Fruit fly (Drosophila melanogaster) S2 (cell line): Measurements from ENCODE around the gene vito.

ENCODE experiments used
- CG8478 ChIP-seq: fragments of >200 bp; optimal IDR thresholded peaks from 2 replicates; lab custom pipeline; 2018
- CTCF ChIP-seq, 2 experiments: fragments of >200 bp; optimal IDR thresholded peaks; 2 replicates each; lab custom pipeline; 2018

vito gene

DNA sequence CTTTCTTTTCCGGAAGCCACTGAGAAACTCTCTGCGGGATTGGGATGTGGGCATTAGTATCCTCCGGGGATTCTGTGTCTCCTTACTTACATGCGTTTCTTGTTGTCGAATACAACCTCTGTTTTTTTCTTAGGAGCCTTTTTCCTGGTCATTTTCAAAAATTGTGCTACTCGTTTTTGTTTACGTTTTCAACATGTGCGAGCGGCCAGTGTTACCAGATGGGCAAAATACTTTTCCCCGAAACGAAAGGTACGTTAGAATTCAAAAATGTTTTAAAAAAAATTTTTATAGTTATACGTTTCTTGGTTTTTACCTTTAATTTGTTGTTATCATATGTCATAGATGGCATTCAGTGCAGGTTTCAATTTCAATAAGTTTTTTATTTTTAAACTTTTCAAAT is at the start of gene vito:
Gene vito, minus strand, starts transcription at position 220 of the 400 bp plus-strand sequence.
- no peak for TF ChIP-seq CG8478
- TF ChIP-seq CTCF (optimal IDR thresholded peaks at IDR 0.05; lab: Kevin White, UChicago) = no peak

DNA sequence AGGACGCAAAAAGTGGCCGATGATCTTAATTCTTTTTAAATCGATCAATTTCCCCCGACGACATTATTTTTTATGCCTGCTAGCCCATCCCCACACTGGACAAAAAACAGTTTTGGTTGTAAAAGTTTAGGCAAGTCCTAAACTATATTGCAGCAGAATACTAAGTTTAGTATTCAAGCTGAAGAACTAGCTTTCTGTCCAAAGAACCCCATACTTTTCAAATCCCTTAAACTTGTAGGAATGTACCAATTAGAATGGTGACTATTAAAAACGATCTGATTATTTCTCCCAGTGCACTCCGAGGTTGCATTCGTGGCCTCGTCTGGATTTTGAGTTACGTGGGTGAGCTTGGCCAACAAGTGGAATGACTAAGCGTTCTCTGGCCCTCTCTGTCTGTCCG is 48.4 kb upstream of the vito start:
- TF ChIP-seq CG8478 = no peak
- no peak for TF ChIP-seq CTCF (optimal IDR thresholded peaks at IDR 0.05; lab: Kevin White, UChicago)

DNA sequence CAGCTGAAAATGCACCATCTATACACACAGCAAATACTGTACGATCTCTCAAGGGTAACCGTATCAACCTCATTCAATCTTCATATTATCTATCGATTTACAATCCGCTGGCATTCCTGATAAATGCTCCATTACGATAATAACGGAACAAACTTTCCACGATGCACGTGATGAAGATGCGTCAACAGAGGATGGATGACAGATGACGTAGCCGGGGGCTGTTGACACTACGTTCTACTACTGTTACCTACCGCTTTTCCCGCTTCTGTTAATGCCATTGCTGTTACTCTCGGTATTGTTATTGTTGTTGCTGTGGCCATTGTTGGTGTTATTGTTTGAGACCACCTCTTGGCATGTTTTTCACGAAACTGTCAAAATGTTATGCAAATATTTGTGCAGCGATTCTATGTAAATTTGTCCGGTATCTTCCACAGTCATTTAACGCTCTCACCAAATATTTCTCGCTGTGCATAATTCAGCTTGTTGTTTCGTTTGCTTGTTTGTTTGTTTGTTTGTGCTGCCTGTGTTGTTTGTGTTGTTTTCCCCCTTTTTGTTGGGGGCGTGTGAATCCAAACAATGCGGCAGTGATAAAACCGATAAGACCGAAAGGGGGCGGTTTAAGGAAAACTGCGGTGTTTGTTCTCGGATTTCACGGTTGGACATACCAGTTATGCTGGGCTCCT is 46.8 kb upstream of the vito start:
- TF ChIP-seq CTCF (optimal IDR thresholded peaks at IDR 0.05; lab: Kevin White, UChicago) (no peak), CG8478 (no peak)

DNA sequence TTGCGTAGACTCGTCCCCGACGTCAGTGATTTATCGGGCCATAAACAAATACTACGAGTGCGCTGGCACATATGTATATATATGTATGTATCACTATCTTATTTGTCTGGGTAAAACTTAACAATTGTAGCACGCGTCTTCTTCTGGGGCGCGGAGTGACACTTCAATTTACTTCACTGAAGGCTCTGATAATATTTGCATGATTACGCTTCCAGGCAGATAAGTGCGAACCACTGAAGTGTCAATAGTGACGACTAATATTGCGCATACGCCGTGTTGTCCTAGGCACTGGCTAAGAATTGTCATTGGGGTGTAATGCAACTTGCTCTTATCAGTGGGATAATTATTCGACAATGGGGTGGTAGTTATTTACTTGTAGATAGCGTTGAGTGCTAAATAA is 44.4 kb upstream of the vito start:
- TF ChIP-seq CG8478 (no peak), CTCF (optimal IDR thresholded peaks at IDR 0.05; lab: Kevin White, UChicago) (no peak)

DNA sequence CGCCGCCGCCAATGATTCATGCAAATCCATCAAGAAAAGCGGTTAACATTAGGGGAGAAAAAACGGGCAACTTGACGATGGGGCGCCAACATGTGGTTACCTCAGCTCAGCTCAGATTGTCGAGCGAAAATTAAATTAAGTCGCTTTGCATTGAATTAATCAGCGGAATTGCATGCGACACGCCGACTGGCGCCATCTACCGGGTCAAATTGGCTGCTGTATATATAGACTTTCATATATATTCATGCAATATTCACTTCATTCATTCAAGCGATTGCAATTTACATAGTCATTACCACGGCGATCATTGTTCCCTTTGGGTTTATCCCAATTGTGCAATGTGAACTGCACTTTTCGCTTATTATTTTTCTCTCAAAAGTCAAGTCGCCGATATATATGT is 43.7 kb upstream of the vito start:
- TF ChIP-seq CTCF (optimal IDR thresholded peaks at IDR 0.05; lab: Kevin White, UChicago) (peak; percentile 65 to 69), CG8478 (no peak)

DNA sequence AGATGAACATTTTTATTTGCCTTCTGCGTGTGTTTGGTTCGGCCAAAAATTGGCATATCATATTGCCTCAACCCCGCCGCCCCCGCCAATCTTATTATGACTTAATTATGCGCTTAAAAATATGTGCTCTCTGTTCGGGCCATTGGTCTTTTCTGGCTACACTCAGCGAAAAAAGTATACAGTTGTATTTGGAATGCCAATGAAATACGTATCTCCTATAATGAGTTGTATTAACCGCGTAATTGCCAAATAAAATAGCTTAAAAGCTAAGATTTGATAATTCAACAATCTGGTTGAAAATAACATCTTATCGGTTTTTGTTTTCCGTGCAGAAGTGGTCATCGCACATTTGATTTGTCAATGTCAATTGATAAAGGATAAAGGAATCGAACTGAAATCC is 42.9 kb upstream of the vito start:
- TF ChIP-seq CG8478 (no peak), CTCF (optimal IDR thresholded peaks at IDR 0.05; lab: Kevin White, UChicago) (no peak)

DNA sequence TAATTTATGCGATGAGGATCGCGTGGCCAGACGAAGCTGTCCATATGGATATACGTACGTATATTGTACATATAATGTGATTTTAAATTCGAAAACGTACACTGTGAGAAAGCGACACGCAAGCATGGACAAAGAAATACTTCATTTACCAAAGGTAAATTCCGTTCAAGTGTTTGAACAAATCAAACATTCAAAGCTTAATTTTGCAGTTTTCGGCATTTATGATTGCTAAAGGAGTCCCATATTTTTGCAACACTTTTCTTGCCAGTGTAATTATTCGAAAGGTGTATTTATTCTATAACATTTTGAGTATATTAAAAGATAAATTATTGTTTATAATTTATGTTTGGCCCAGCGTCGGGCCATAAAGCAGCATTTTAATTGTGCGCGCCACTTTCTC is 42.2 kb upstream of the vito start:
- TF ChIP-seq CG8478 (no peak), CTCF (optimal IDR thresholded peaks at IDR 0.05; lab: Kevin White, UChicago) (no peak)

DNA sequence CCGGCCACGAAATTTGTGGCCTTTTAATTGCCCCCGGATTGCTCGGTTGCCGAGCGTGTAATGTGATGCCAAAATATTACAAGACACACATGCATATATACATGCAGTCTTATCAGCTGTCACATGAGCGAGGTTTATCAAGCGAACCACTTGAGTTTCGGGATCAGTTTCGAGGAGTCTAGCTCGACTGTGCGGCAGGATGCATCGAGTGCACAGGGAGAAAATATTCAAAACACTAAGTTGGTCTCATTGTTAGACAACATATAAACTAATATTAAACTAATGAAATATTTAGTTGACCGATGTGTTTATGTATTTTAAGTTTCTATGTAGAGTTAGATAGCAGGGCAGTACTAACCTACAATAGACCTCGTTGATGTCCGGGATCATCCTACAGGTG is 40.0 kb upstream of the vito start:
- TF ChIP-seq CTCF (optimal IDR thresholded peaks at IDR 0.05; lab: Kevin White, UChicago) (no peak), CG8478 (no peak)

DNA sequence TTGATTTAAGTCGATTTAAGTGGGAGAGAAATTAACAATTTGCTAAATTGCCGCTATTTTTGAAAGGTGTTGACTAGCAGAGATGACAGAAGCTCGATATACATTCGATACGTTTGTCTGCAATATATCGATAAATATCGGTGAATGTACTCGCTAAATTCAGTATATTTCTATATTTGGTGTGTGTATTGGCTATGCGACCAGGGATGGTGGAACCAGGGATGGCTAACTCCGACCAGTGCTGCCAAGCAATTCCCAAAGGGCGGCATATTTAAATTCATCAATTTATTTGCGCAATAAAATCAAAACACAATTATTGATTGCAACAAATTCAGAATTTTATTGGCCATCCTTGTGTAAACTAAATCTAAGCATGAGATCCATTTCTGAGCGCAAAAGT is 35.9 kb upstream of the vito start, which contains the start of gene mad2:
Gene mad2, minus strand, starts transcription at position 78 of the 400 bp plus-strand sequence.
- no peak for TF ChIP-seq CG8478
- peak; percentile 42 to 64 for TF ChIP-seq CTCF (optimal IDR thresholded peaks at IDR 0.05; lab: Kevin White, UChicago)

DNA sequence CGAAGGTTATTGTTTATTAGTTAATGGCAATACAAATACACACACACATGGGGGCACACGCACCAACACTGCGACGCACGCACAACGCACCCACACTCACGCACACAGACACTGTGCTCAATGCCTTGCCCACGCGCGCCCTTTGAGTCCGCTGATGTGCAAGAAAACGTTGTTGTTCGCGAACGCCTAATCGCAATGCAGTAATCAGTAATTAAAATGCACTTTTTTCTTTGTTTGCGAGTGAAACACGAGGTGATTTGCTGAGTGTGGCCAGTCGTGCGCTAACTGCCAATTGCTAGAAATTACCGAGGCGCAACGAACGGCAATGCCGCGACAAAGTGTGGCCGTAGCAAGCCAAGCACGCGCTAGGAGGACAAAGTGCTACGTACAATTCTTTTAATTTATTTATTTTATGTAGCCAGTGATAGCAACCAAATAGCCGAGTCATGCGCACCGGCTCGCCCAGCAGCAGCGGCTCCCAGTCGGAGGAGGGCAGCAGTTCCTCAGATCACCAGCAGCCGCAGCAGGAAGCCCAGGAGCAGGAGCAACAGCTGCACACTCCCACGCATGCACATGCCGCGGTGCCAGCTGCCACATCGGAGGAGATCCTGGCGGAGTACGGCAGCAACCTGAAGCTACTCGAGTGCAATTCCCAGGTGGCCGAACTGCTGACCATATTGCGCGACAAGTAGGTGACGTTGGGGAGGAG is 33.7 kb upstream of the vito start, which contains the start of the genes S6k and kri:
Gene S6k, minus strand, starts transcription at position 299 of the 709 bp plus-strand sequence.
Gene kri, plus strand, starts transcription at position 341 of the 709 bp plus-strand sequence.
- TF ChIP-seq CG8478 (no peak), CTCF (optimal IDR thresholded peaks at IDR 0.05; lab: Kevin White, UChicago) (peak; percentile 0 to 18)

DNA sequence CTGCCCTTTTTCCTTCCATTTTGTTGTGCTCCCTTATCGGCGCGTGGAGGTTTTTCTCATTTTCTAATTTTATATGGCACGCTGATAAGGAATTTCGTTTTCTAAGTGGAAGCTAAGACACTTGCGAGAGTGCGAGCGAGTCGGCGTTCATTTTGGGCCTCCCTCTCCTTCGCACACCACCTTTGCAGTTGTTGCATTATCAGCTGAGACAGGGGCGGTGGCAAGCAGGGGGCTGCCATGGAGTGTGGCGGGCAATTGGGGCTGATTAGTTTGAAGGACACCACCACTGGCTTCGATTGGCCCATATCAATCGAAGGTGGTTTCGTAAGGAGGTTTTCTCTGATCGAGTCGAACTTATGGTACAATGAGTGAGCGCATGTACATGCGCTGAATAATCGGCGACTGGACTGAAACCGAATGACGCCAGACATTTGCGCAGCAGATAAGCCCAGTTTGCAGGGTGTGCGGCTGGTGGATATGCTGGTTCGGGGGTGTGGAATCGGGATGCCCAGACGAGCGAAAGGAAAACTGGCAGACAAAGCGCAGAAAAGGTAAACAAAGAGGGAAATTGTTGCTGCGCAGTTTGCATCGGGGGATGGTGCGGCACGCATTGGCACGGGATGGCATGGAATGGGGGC is 32.6 kb upstream of the vito start:
- TF ChIP-seq CG8478 (no peak), CTCF (optimal IDR thresholded peaks at IDR 0.05; lab: Kevin White, UChicago) (no peak)

DNA sequence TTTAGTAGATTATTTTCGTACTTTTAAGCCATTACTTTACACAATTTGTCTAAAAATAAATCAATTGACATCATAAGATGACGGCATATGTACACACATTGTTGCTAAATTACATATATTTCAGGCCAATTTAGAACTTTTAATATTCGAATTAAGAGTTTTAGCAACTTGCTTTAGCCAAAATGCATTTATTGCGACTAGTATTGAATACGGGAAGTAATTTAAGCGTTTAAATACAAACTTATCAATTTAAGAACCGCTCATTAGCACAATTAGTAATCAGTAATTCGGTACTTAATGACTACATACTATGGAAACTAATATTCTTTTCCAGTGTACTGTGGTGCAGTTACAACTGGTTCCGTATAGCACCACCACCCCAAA is 32.1 kb upstream of the vito start:
- no peak for TF ChIP-seq CTCF (optimal IDR thresholded peaks at IDR 0.05; lab: Kevin White, UChicago)
- no peak for TF ChIP-seq CG8478

DNA sequence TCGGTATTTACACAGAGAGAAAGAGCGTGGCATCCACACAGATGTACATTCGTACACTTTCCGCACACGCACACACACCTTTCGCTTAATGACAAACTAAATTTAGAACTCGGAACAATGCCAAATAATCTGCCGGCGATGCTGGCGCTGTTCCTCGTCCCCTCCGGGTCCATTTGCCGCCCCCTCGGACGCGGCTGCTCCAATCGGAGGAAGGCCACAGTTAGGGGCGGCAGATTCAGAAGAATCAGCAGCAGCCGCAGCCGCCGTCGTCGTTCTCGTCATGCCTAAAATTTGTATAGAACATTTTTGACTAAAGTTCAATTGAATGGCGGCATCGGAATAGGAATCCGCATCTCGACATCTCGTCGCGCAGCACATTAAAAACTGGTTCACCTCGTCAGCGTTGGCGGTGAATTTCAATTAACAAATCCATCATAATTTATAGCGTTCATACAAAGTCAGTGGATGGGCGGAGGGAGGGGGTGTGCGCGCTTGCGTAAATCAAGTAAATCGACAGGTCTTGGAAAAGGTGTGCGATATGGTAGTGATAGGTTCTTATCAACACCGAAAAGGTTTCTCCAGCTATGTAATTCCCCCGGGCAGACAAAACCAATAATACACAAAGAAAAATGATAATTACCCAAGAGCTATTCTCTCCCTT is 31.5 kb upstream of the vito start:
- TF ChIP-seq CTCF (optimal IDR thresholded peaks at IDR 0.05; lab: Kevin White, UChicago) (no peak), CG8478 (no peak)

DNA sequence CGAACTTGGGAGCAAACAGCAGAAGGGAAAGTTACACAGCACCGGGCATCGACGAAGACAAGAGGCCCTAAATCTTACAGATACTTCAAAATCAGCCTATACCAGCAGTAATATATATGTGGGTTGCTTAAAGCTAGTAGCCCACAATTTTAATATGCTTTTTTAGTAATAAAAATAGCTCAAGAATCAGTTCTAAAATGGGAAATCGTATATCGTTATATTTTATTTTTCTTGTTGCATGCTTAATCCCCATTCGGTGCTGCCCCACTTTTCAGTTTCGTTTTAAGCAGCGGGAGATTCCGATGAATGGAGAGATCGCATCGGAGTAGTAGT is 30.9 kb upstream of the vito start:
- TF ChIP-seq CTCF (optimal IDR thresholded peaks at IDR 0.05; lab: Kevin White, UChicago) (no peak), CG8478 (no peak)

DNA sequence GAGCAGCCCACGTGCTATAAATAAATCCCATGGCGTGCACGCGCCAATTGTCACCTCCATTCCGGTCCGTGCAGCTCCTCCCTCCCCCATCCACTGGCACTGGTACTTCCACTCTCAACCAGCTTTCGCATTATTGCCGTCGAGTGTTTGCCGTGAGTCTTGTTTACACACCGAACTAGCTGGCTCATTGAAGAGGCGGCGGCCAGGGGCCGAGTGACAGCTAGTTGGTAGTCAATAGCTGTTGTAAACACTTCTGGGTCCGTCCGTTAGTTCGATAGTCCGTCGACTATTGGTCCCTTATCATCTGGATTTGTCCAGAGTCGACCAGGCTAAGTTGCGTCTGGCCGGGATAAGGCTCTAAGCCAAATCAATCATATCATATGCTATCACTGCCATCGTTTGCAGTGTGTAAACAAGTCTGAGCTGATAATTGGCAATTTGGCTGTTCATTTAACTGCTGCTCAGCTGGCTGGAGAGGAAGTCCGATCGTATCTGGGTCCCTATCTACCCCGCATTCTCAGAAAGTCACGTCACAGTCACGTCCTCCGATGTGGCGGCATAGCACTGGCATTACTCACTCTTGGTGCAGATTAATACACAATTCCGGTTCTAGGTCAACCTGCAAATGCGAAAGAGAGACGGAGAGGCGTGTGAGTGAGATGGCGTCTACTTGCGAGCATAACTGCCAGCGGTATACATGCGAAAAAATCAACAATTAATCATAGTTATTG is 30.4 kb upstream of the vito start:
- TF ChIP-seq CTCF (optimal IDR thresholded peaks at IDR 0.05; lab: Kevin White, UChicago) = no peak
- no peak for TF ChIP-seq CG8478
